Worm (Caenorhabditis elegans): ENCODE data around the gene W06F12.3.

W06F12.3 gene

DNA sequence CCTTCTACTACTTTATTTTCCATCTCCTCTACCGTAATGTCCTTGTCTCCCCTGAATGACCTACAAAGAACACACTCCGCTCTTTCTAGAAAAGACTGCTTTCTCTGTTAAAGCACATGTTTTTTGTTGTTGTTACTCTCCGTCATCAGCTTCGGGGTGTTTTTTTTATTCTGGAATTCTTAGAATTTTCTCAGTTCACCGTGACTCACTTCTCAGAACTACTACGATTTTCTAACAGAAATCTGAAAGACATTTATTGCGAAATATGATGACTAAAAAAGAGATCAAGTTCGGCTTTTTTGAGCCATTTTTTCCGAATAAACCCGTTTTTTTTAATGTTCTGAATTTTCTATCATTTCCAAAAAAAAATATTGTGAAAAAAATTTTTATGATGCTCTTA is 18.6 kb upstream of the W06F12.3 start (continued):
- TF ChIP-seq pax-3 (tag; optimal IDR thresholded peaks at IDR 0.05) (peak; percentile 63), nhr-90 (tag; optimal IDR thresholded peaks at IDR 0.05; ENCODE audit: poor library complexity) (no peak), ceh-8 (GFP tag; optimal IDR thresholded peaks at IDR 0.05) (no peak), jun-1 (tag; optimal IDR thresholded peaks at IDR 0.05) (no peak), lin-14 (GFP tag; optimal IDR thresholded peaks at IDR 0.05) (peak; percentile 55), hpl-2 (GFP tag; optimal IDR thresholded peaks at IDR 0.05) (no peak), fkh-4 (tag; optimal IDR thresholded peaks at IDR 0.05; ENCODE audit: borderline replicate concordance) (no peak)

ce11 chrIII:13716831-13717230 is 18.0 kb upstream of the W06F12.3 start:
- TF ChIP-seq snpc-4 (tag; optimal IDR thresholded peaks at IDR 0.05) (no peak), sptf-1 (tag; optimal IDR thresholded peaks at IDR 0.05) (no peak), sup-37 (GFP tag; optimal IDR thresholded peaks at IDR 0.05) (no peak), xbp-1 (tag; optimal IDR thresholded peaks at IDR 0.05) (no peak), egl-13 (tag; optimal IDR thresholded peaks at IDR 0.05) (peak; percentile 49), pag-3 (tag; optimal IDR thresholded peaks at IDR 0.05; ENCODE audit: borderline replicate concordance, insufficient read depth) (no peak), elt-2 (tag; optimal IDR thresholded peaks at IDR 0.05) (no peak), hpl-2 (GFP tag; optimal IDR thresholded peaks at IDR 0.05) (no peak), ceh-63 (GFP tag; optimal IDR thresholded peaks at IDR 0.05) (no peak), aly-2 (tag; optimal IDR thresholded peaks at IDR 0.05) (no peak), fkh-8 (tag; optimal IDR thresholded peaks at IDR 0.05) (peak; percentile 52), nhr-12 (tag; optimal IDR thresholded peaks at IDR 0.05) (no peak), unc-98 (GFP tag; IDR thresholded peaks at IDR 0.05) (no peak), jun-1 (tag; optimal IDR thresholded peaks at IDR 0.05) (no peak), nhr-11 (tag; optimal IDR thresholded peaks at IDR 0.05) (no peak), nhr-85 (tag) (peak; percentile 48), ztf-4 (tag; optimal IDR thresholded peaks at IDR 0.05) (peak; percentile 9), nhr-20 (tag; optimal IDR thresholded peaks at IDR 0.05) (peak; percentile 13), dsc-1 (tag; optimal IDR thresholded peaks at IDR 0.05) (peak; percentile 77), aha-1 (tag; optimal IDR thresholded peaks at IDR 0.05) (no peak), swsn-7 (tag; optimal IDR thresholded peaks at IDR 0.05) (no peak), C34B4.2 (tag; optimal IDR thresholded peaks at IDR 0.05) (no peak), nhr-71 (tag; optimal IDR thresholded peaks at IDR 0.05) (peak; percentile 1), snu-23 (GFP tag; optimal IDR thresholded peaks at IDR 0.05) (no peak), lin-14 (GFP tag; optimal IDR thresholded peaks at IDR 0.05) (no peak), nhr-19 (GFP tag; conservative IDR thresholded peaks at IDR 0.05) (no peak), ceh-88 (GFP tag; IDR thresholded peaks at IDR 0.05) (no peak; the same call in 1 of the 2 replicates), ama-1 (optimal IDR thresholded peaks at IDR 0.05) (no peak), grh-1 (GFP tag; IDR thresholded peaks at IDR 0.05) (no peak), ceh-90 (tag; optimal IDR thresholded peaks at IDR 0.05) (no peak), ceh-8 (GFP tag; optimal IDR thresholded peaks at IDR 0.05) (no peak), alr-1 (tag; optimal IDR thresholded peaks at IDR 0.05; ENCODE audit: borderline replicate concordance) (no peak), mef-2 (tag; optimal IDR thresholded peaks at IDR 0.05) (no peak), lir-3 (tag; optimal IDR thresholded peaks at IDR 0.05; ENCODE audit: poor library complexity) (no peak), zip-4 (GFP tag; optimal IDR thresholded peaks at IDR 0.05) (no peak), mab-9 (GFP tag; IDR thresholded peaks at IDR 0.05) (no peak), unc-30 (tag; optimal IDR thresholded peaks at IDR 0.05) (no peak), pax-3 (tag; optimal IDR thresholded peaks at IDR 0.05) (no peak), vab-15 (tag; optimal IDR thresholded peaks at IDR 0.05) (no peak), hlh-17 (GFP tag; optimal IDR thresholded peaks at IDR 0.05; ENCODE audit: borderline replicate concordance) (no peak), pqm-1 (tag; optimal IDR thresholded peaks at IDR 0.05) (no peak), nhr-47 (tag; optimal IDR thresholded peaks at IDR 0.05) (no peak), lin-15B (tag; optimal IDR thresholded peaks at IDR 0.05) (no peak)
